Fruit fly (Drosophila melanogaster) S2 (cell line): Measurements from ENCODE around the gene CG11596.

Experiments
- CG8478 ChIP-seq: fragments of >200 bp; optimal IDR thresholded peaks from 2 replicates; lab custom pipeline; 2018
- CTCF ChIP-seq, 2 experiments: fragments of >200 bp; optimal IDR thresholded peaks; 2 replicates each; lab custom pipeline; 2018

- TF ChIP-seq CG8478 (lab: Kevin White, UChicago) (no peak), CTCF (optimal IDR thresholded peaks at IDR 0.05; lab: Kevin White, UChicago) (no peak)
Measured at dm6 chrX:1927473-1928306, at the start of gene CG11596.
